Fruit fly (Drosophila melanogaster): ENCODE measurements around the gene Gyc32E.
A peak's percentile ranks its signal among the peaks of the same experiment; 100 is the strongest.

Gyc32E gene

dm6 chr2L:11189116-11189449, 40.2 kb upstream of the Gyc32E start (continued):
- no peak for TF ChIP-seq CG34422 (GFP tag; IDR thresholded peaks at IDR 0.05)
- TF ChIP-seq Trl (optimal IDR thresholded peaks at IDR 0.05) = no peak
- no peak for TF ChIP-seq Trl (GFP tag; optimal IDR thresholded peaks at IDR 0.05)
- no peak for TF ChIP-seq Six4 (GFP tag; optimal IDR thresholded peaks at IDR 0.05)
- no peak for TF ChIP-seq CG4707 (GFP tag; optimal IDR thresholded peaks at IDR 0.05)
- no peak for TF ChIP-seq amos (GFP tag; IDR thresholded peaks at IDR 0.05; ENCODE audit: partially characterized antibody)
- TF ChIP-seq E2f1 (GFP tag; IDR thresholded peaks at IDR 0.05) = peak; percentile 43; the same call in 1 of the 2 replicates
- TF ChIP-seq Asciz (GFP tag; optimal IDR thresholded peaks at IDR 0.05) = no peak
- peak; percentile 87 for TF ChIP-seq CG18262 (tag; optimal IDR thresholded peaks at IDR 0.05)
- TF ChIP-seq PHDP (tag; optimal IDR thresholded peaks at IDR 0.05) = peak; percentile 56
- no peak for TF ChIP-seq lilli (GFP tag; optimal IDR thresholded peaks at IDR 0.05)
- TF ChIP-seq Opbp (GFP tag; IDR thresholded peaks at IDR 0.05; ENCODE audit: partially characterized antibody) = no peak
- no peak for TF ChIP-seq CG7928 (GFP tag; optimal IDR thresholded peaks at IDR 0.05)
- TF ChIP-seq exex (tag; optimal IDR thresholded peaks at IDR 0.05) = no peak
- TF ChIP-seq CHES-1-like (GFP tag; optimal IDR thresholded peaks at IDR 0.05) = no peak
- no peak for TF ChIP-seq scrt (GFP tag; optimal IDR thresholded peaks at IDR 0.05)
- no peak for TF ChIP-seq fd64A (GFP tag; optimal IDR thresholded peaks at IDR 0.05)
- no peak for TF ChIP-seq Hr39 (optimal IDR thresholded peaks at IDR 0.05)
- no peak for TF ChIP-seq mld (GFP tag; IDR thresholded peaks at IDR 0.05; ENCODE audit: partially characterized antibody)
- TF ChIP-seq run (tag; optimal IDR thresholded peaks at IDR 0.05) = no peak
- TF ChIP-seq oc (tag; optimal IDR thresholded peaks at IDR 0.05) = no peak
- no peak for TF ChIP-seq yki (optimal IDR thresholded peaks at IDR 0.05)
- TF ChIP-seq bcd (GFP tag; optimal IDR thresholded peaks at IDR 0.05) = no peak
- TF ChIP-seq ash1 (GFP tag; optimal IDR thresholded peaks at IDR 0.05) = no peak
- TF ChIP-seq gcm2 (GFP tag; optimal IDR thresholded peaks at IDR 0.05) = no peak
- TF ChIP-seq CG1603 (tag; optimal IDR thresholded peaks at IDR 0.05) = peak; percentile 64
- no peak for TF ChIP-seq CG11723 (GFP tag; optimal IDR thresholded peaks at IDR 0.05)
- TF ChIP-seq NC2α (GFP tag; optimal IDR thresholded peaks at IDR 0.05) = no peak
- peak; percentile 24 for TF ChIP-seq cg (GFP tag; optimal IDR thresholded peaks at IDR 0.05)
- TF ChIP-seq CG12219 (GFP tag; optimal IDR thresholded peaks at IDR 0.05) = peak; percentile 5
- TF ChIP-seq CG11696 (GFP tag; IDR thresholded peaks at IDR 0.05) = no peak
- TF ChIP-seq toy (GFP tag; IDR thresholded peaks at IDR 0.05) = no peak
- no peak for TF ChIP-seq CG12744 (GFP tag; optimal IDR thresholded peaks at IDR 0.05)
- no peak for TF ChIP-seq CG11398 (GFP tag; optimal IDR thresholded peaks at IDR 0.05)
- TF ChIP-seq cato (GFP tag; optimal IDR thresholded peaks at IDR 0.05; ENCODE audit: borderline replicate concordance) = no peak
- peak; percentile 55; the same call in 1 of the 3 replicates for TF ChIP-seq zfh1 (GFP tag; IDR thresholded peaks at IDR 0.05)
- TF ChIP-seq sc (optimal IDR thresholded peaks at IDR 0.05) = no peak
- TF ChIP-seq sc (GFP tag; optimal IDR thresholded peaks at IDR 0.05) = peak; percentile 53
- no peak for TF ChIP-seq CG30020 (tag; optimal IDR thresholded peaks at IDR 0.05)
- TF ChIP-seq CG14441 (GFP tag; IDR thresholded peaks at IDR 0.05) = no peak
- TF ChIP-seq zf30C (GFP tag; optimal IDR thresholded peaks at IDR 0.05) = no peak
- no peak for TF ChIP-seq Fer1 (GFP tag; optimal IDR thresholded peaks at IDR 0.05)
- TF ChIP-seq slou (GFP tag; optimal IDR thresholded peaks at IDR 0.05) = no peak
- TF ChIP-seq H2.0 (GFP tag; IDR thresholded peaks at IDR 0.05) = peak; percentile 29; the same call in 1 of the 2 replicates
- no peak for TF ChIP-seq CG9817 (tag; optimal IDR thresholded peaks at IDR 0.05)
- TF ChIP-seq gro (GFP tag; optimal IDR thresholded peaks at IDR 0.05) = no peak
- TF ChIP-seq CG10274 (GFP tag; optimal IDR thresholded peaks at IDR 0.05) = no peak
- no peak for TF ChIP-seq so (GFP tag; IDR thresholded peaks at IDR 0.05)
- no peak for TF ChIP-seq ato (GFP tag; IDR thresholded peaks at IDR 0.05; ENCODE audit: partially characterized antibody)
- no peak for TF ChIP-seq CG9437 (GFP tag; optimal IDR thresholded peaks at IDR 0.05)
- no peak for TF ChIP-seq Hmr (GFP tag; optimal IDR thresholded peaks at IDR 0.05)
- peak; percentile 76 for TF ChIP-seq CG16815 (GFP tag; optimal IDR thresholded peaks at IDR 0.05)
- TF ChIP-seq Camta (GFP tag; optimal IDR thresholded peaks at IDR 0.05) = no peak

All from whole organism, embryonic.